Worm (Caenorhabditis elegans) whole organism, young adult: Measurements from ENCODE around the gene C36A4.10.

Source experiments
- K12H6.12 ChIP-seq: fragments of 200-800 bp; sonication (Bioruptor generic); optimal IDR thresholded peaks from 2 replicates; lab custom pipeline; 2018; ENCODE audit warnings: mild to moderate bottlenecking, missing genetic modification characterization, missing compliant biosample characterization
- ama-1 ChIP-seq, 3 experiments: fragments of 150-350 bp in 1 of 3; sonication (generic microtip) in 2 of 3; optimal IDR thresholded peaks; 2 replicates each; lab custom pipeline; 2014 to 2018; ENCODE audit warnings: missing biosample characterization in 2 of 3, missing genetic modification characterization in 2 of 3, missing genetic modification reagents in 2 of 3
- egl-18 ChIP-seq: fragments of 200-800 bp; sonication (Bioruptor generic); IDR thresholded peaks from 2 replicates; pipeline ENCODE4 v1.3.6; 2022; ENCODE audit warnings: missing genetic modification reagents, missing genetic modification characterization, missing compliant biosample characterization
- hmg-20 ChIP-seq: fragments of 200-800 bp; sonication (Bioruptor generic); IDR thresholded peaks from 2 replicates; pipeline ENCODE4 v1.3.6; 2022; ENCODE audit warnings: missing genetic modification reagents, missing genetic modification characterization, missing compliant biosample characterization
- madf-8 ChIP-seq: fragments of 200-800 bp; sonication (Bioruptor generic); conservative IDR thresholded peaks from 2 replicates; pipeline ENCODE4 v1.3.6; 2022; ENCODE audit warnings: missing genetic modification reagents, missing genetic modification characterization, missing compliant biosample characterization
- nfya-1 ChIP-seq: sonication (generic microtip); optimal IDR thresholded peaks from 2 replicates; lab custom pipeline; 2017; ENCODE audit warnings: antibody characterized with exemption, missing compliant biosample characterization, missing genetic modification characterization, borderline replicate concordance; ENCODE audit not compliant: insufficient read depth
- nfyb-1 ChIP-seq: fragments of 200-800 bp; sonication (Bioruptor generic); IDR thresholded peaks from 2 replicates; pipeline ENCODE4 v1.3.6; 2022; ENCODE audit warnings: missing genetic modification reagents, missing genetic modification characterization, missing compliant biosample characterization
- nhr-179 ChIP-seq: sonication (generic microtip); optimal IDR thresholded peaks from 2 replicates; lab custom pipeline; 2016; ENCODE audit warnings: mild to moderate bottlenecking, missing genetic modification characterization, missing compliant biosample characterization
- snpc-3.4 ChIP-seq: sonication (generic microtip); optimal IDR thresholded peaks from 2 replicates; lab custom pipeline; 2017; ENCODE audit warnings: missing genetic modification characterization, mild to moderate bottlenecking, missing compliant biosample characterization, antibody characterized with exemption, moderate library complexity, missing genotype, missing genetic modification reagents
- sptf-2 ChIP-seq: fragments of 200-800 bp; sonication (Bioruptor generic); optimal IDR thresholded peaks from 2 replicates; lab custom pipeline; 2018; ENCODE audit warnings: mild to moderate bottlenecking, missing genetic modification characterization, missing compliant biosample characterization
- unc-62 ChIP-seq: fragments of 150-350 bp; optimal IDR thresholded peaks from 2 replicates; lab custom pipeline; 2014; ENCODE audit warnings: missing biosample characterization, missing genetic modification reagents, missing genetic modification characterization
- ztf-6 ChIP-seq: fragments of 200-800 bp; sonication (Bioruptor generic); IDR thresholded peaks from 2 replicates; pipeline ENCODE4 v1.3.6; 2022; ENCODE audit warnings: missing genetic modification reagents, missing genetic modification characterization, missing compliant biosample characterization

DNA sequence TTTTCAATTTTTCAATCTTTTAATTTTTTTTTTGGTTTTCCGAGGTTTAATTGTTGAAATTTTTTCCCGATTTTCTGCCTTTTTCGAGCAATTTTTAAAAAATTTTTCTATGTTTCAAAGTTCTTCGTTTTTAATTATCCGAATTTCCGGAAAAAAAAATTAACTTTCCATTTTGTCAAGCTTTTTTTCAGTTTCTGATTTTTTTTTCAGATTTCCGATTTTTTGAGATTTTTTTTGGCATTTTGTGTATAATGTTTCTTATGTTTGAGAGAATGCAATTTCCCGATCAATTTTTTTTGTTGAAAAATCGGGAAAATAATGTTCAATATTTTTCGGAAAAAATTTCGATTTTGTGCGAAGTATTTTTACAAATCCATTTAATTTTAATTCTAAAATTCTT is 24.4 kb downstream of the C36A4.10 start:
- no peak for TF ChIP-seq madf-8 (GFP tag; lab: Robert Waterston, UW)
- TF ChIP-seq hmg-20 (GFP tag; lab: Robert Waterston, UW), result no peak
- TF ChIP-seq sptf-2 (GFP tag; lab: Kevin White, UChicago), result no peak
- no peak for TF ChIP-seq egl-18 (GFP tag; lab: Robert Waterston, UW)
- TF ChIP-seq K12H6.12 (tag; lab: Kevin White, UChicago), result no peak
- no peak for TF ChIP-seq unc-62
- TF ChIP-seq nfyb-1 (GFP tag; lab: Robert Waterston, UW), result no peak
- no peak for TF ChIP-seq ama-1 (optimal IDR thresholded peaks at IDR 0.05; lab: Kevin White, UChicago)
- no peak for TF ChIP-seq ama-1 (GFP tag; optimal IDR thresholded peaks at IDR 0.05; lab: Kevin White, UChicago)
- TF ChIP-seq nfya-1, result no peak
- TF ChIP-seq nhr-179 (tag; lab: Kevin White, UChicago), result no peak
- TF ChIP-seq ztf-6 (GFP tag; lab: Robert Waterston, UW), result no peak
- no peak for TF ChIP-seq snpc-3.4 (tag; lab: Kevin White, UChicago)
